Worm (Caenorhabditis elegans) whole organism, L3 larva: ENCODE data around the gene F23F12.12.

Experiments used
- R02D3.7 ChIP-seq: fragments of 150-350 bp; optimal IDR thresholded peaks from 2 replicates; lab custom pipeline; 2014; ENCODE audit warnings: missing biosample characterization, missing genetic modification characterization
- ZK546.5 ChIP-seq: sonication (generic microtip); optimal IDR thresholded peaks from 2 replicates; lab custom pipeline; 2017; ENCODE audit warnings: missing biosample characterization, missing genetic modification characterization
- aly-2 ChIP-seq: fragments of 150-350 bp; optimal IDR thresholded peaks from 2 replicates; lab custom pipeline; 2014; ENCODE audit warnings: missing biosample characterization, missing genetic modification characterization
- ama-1 ChIP-seq: fragments of 150-350 bp; optimal IDR thresholded peaks from 2 replicates; lab custom pipeline; 2018
- ceh-16 ChIP-seq: sonication (generic microtip); optimal IDR thresholded peaks from 2 replicates; lab custom pipeline; 2017; ENCODE audit warnings: missing biosample characterization, missing genetic modification characterization
- ceh-28 ChIP-seq: fragments of 150-350 bp; optimal IDR thresholded peaks from 2 replicates; lab custom pipeline; 2014; ENCODE audit warnings: missing biosample characterization, missing genetic modification reagents, missing genetic modification characterization
- ceh-82 ChIP-seq: fragments of 150-350 bp; optimal IDR thresholded peaks from 2 replicates; lab custom pipeline; 2014; ENCODE audit warnings: missing biosample characterization, missing genetic modification characterization
- ceh-9 ChIP-seq: sonication (generic microtip); optimal IDR thresholded peaks from 2 replicates; lab custom pipeline; 2018; ENCODE audit warnings: missing biosample characterization, missing genetic modification characterization
- daf-12 ChIP-seq: fragments of 150-350 bp; optimal IDR thresholded peaks from 2 replicates; lab custom pipeline; 2014; ENCODE audit warnings: missing biosample characterization, missing genetic modification reagents, missing genetic modification characterization
- egl-27 ChIP-seq: sonication (generic microtip); optimal IDR thresholded peaks from 4 replicates; lab custom pipeline; 2017; ENCODE audit warnings: missing biosample characterization, missing genetic modification reagents, missing genetic modification characterization
- egl-5 ChIP-seq: fragments of 150-350 bp; optimal IDR thresholded peaks from 2 replicates; lab custom pipeline; 2017; ENCODE audit warnings: missing biosample characterization, missing genetic modification reagents, missing genetic modification characterization, inconsistent platforms
- elt-1 ChIP-seq: fragments of 150-350 bp; optimal IDR thresholded peaks from 2 replicates; lab custom pipeline; 2014; ENCODE audit warnings: missing biosample characterization, missing genetic modification characterization
- elt-2 ChIP-seq: sonication (generic microtip); optimal IDR thresholded peaks from 2 replicates; lab custom pipeline; 2016; ENCODE audit warnings: missing genetic modification reagents, mild to moderate bottlenecking, missing genetic modification characterization, missing compliant biosample characterization
- elt-3 ChIP-seq, 3 experiments: fragments of 150-350 bp in 1 of 3; sonication (generic microtip) in 2 of 3; optimal IDR thresholded peaks; 2 replicates in 2 of 3; 4 replicates in 1 of 3; lab custom pipeline; 2014 to 2017; ENCODE audit warnings: missing biosample characterization in 3 of 3, missing genetic modification characterization in 3 of 3
- eor-1 ChIP-seq, 2 experiments: fragments of 150-350 bp; optimal IDR thresholded peaks; 2 replicates each; lab custom pipeline; 2014 to 2018; ENCODE audit warnings: missing biosample characterization in 2 of 2, missing genetic modification characterization in 2 of 2
- fkh-10 ChIP-seq: sonication (generic microtip); optimal IDR thresholded peaks from 2 replicates; lab custom pipeline; 2017; ENCODE audit warnings: missing biosample characterization, missing genetic modification reagents, missing genetic modification characterization
- fkh-2 ChIP-seq: fragments of 150-350 bp; optimal IDR thresholded peaks from 2 replicates; lab custom pipeline; 2014; ENCODE audit warnings: missing biosample characterization, missing genetic modification reagents, missing genetic modification characterization
- fos-1 ChIP-seq: fragments of 150-350 bp; optimal IDR thresholded peaks from 2 replicates; lab custom pipeline; 2014; ENCODE audit warnings: missing biosample characterization, missing genetic modification characterization
- hmg-11 ChIP-seq: sonication (generic microtip); optimal IDR thresholded peaks from 2 replicates; lab custom pipeline; 2016; ENCODE audit warnings: missing genetic modification characterization, missing compliant biosample characterization
- jun-1 ChIP-seq: fragments of 150-350 bp; optimal IDR thresholded peaks from 2 replicates; lab custom pipeline; 2014; ENCODE audit warnings: missing biosample characterization, missing genetic modification reagents, missing genetic modification characterization
- lin-15B ChIP-seq: fragments of 150-350 bp; optimal IDR thresholded peaks from 2 replicates; lab custom pipeline; 2014; ENCODE audit warnings: missing biosample characterization, missing genetic modification characterization
- lin-39 ChIP-seq: fragments of 150-350 bp; optimal IDR thresholded peaks from 2 replicates; lab custom pipeline; 2018; ENCODE audit warnings: missing biosample characterization, missing genetic modification reagents, missing genetic modification characterization
- lsy-12 ChIP-seq: sonication (generic microtip); optimal IDR thresholded peaks from 2 replicates; lab custom pipeline; 2016; ENCODE audit warnings: mild to moderate bottlenecking, missing genetic modification characterization, missing compliant biosample characterization
- mdl-1 ChIP-seq: fragments of 150-350 bp; optimal IDR thresholded peaks from 2 replicates; lab custom pipeline; 2014; ENCODE audit warnings: missing biosample characterization, missing genetic modification characterization
- mml-1 ChIP-seq: fragments of 150-350 bp; sonication (generic microtip); optimal IDR thresholded peaks from 3 replicates; lab custom pipeline; 2014; ENCODE audit warnings: missing biosample characterization, missing genetic modification characterization
- nfya-1 ChIP-seq: sonication (generic microtip); optimal IDR thresholded peaks from 2 replicates; lab custom pipeline; 2017; ENCODE audit warnings: missing genetic modification characterization, mild to moderate bottlenecking, missing compliant biosample characterization, antibody characterized with exemption, moderate library complexity; ENCODE audit not compliant: insufficient read depth
- nhr-11 ChIP-seq: fragments of 150-350 bp; optimal IDR thresholded peaks from 2 replicates; lab custom pipeline; 2014; ENCODE audit warnings: missing biosample characterization, missing genetic modification characterization
- nhr-12 ChIP-seq: fragments of 150-350 bp; optimal IDR thresholded peaks from 2 replicates; lab custom pipeline; 2014; ENCODE audit warnings: missing biosample characterization, missing genetic modification characterization
- nhr-23 ChIP-seq: fragments of 150-350 bp; optimal IDR thresholded peaks from 2 replicates; lab custom pipeline; 2014; ENCODE audit warnings: missing biosample characterization, missing genetic modification reagents, missing genetic modification characterization
- nhr-237 ChIP-seq: fragments of 150-350 bp; optimal IDR thresholded peaks from 2 replicates; lab custom pipeline; 2014; ENCODE audit warnings: missing biosample characterization, missing genetic modification characterization
- nhr-25 ChIP-seq: sonication (generic microtip); optimal IDR thresholded peaks from 2 replicates; lab custom pipeline; 2017; ENCODE audit warnings: missing biosample characterization, missing genetic modification characterization
- nhr-28 ChIP-seq: fragments of 150-350 bp; optimal IDR thresholded peaks from 2 replicates; lab custom pipeline; 2014; ENCODE audit warnings: missing biosample characterization, missing genetic modification characterization
- nhr-43 ChIP-seq: sonication (generic microtip); optimal IDR thresholded peaks from 2 replicates; lab custom pipeline; 2016; ENCODE audit warnings: mild to moderate bottlenecking, missing genetic modification characterization, missing compliant biosample characterization; ENCODE audit not compliant: poor library complexity, severe bottlenecking
- nhr-67 ChIP-seq: fragments of 150-350 bp; optimal IDR thresholded peaks from 2 replicates; lab custom pipeline; 2014; ENCODE audit warnings: missing biosample characterization, missing genetic modification characterization
- nhr-76 ChIP-seq: fragments of 150-350 bp; sonication (generic microtip); optimal IDR thresholded peaks from 5 replicates; lab custom pipeline; 2014; ENCODE audit warnings: missing biosample characterization, missing genetic modification characterization
- nhr-77 ChIP-seq: fragments of 150-350 bp; optimal IDR thresholded peaks from 2 replicates; lab custom pipeline; 2014; ENCODE audit warnings: missing biosample characterization, missing genetic modification characterization
- pha-4 ChIP-seq: fragments of 150-350 bp; optimal IDR thresholded peaks from 2 replicates; lab custom pipeline; 2014; ENCODE audit warnings: missing biosample characterization, missing genetic modification reagents, missing genetic modification characterization
- pqm-1 ChIP-seq: fragments of 150-350 bp; optimal IDR thresholded peaks from 2 replicates; lab custom pipeline; 2017; ENCODE audit warnings: missing biosample characterization, missing genetic modification characterization, inconsistent platforms
- sea-2 ChIP-seq: fragments of 150-350 bp; sonication (generic microtip); optimal IDR thresholded peaks from 4 replicates; lab custom pipeline; 2014; ENCODE audit warnings: missing biosample characterization, missing genetic modification reagents, missing genetic modification characterization
- skn-1 ChIP-seq: fragments of 150-350 bp; optimal IDR thresholded peaks from 2 replicates; lab custom pipeline; 2014; ENCODE audit warnings: missing biosample characterization, missing genetic modification characterization
- snpc-4 ChIP-seq: fragments of 150-350 bp; optimal IDR thresholded peaks from 2 replicates; lab custom pipeline; 2014; ENCODE audit warnings: missing biosample characterization, missing genetic modification characterization
- tbx-2 ChIP-seq: sonication (generic microtip); optimal IDR thresholded peaks from 2 replicates; lab custom pipeline; 2016; ENCODE audit warnings: mild to moderate bottlenecking, missing genetic modification characterization, missing compliant biosample characterization
- unc-39 ChIP-seq: sonication (generic microtip); optimal IDR thresholded peaks from 4 replicates; lab custom pipeline; 2017; ENCODE audit warnings: missing biosample characterization, missing genetic modification characterization
- unc-62 ChIP-seq: fragments of 150-350 bp; sonication (generic microtip); optimal IDR thresholded peaks from 4 replicates; lab custom pipeline; 2014; ENCODE audit warnings: missing biosample characterization, missing genetic modification reagents, missing genetic modification characterization
- zag-1 ChIP-seq: fragments of 150-350 bp; optimal IDR thresholded peaks from 2 replicates; lab custom pipeline; 2014; ENCODE audit warnings: missing biosample characterization, missing genetic modification characterization
- ztf-11 ChIP-seq: fragments of 150-350 bp; optimal IDR thresholded peaks from 2 replicates; lab custom pipeline; 2014; ENCODE audit warnings: missing biosample characterization, missing genetic modification characterization
- ztf-4 ChIP-seq: fragments of 150-350 bp; optimal IDR thresholded peaks from 2 replicates; lab custom pipeline; 2014; ENCODE audit warnings: missing biosample characterization, missing genetic modification characterization

The F23F12.12 gene

ce11 chrIII:6463679-6464078, 44.3 kb upstream of the F23F12.12 start, which contains the start of gene dlc-1:
dlc-1 (minus strand) TSS chrIII:6463779.
- TF ChIP-seq daf-12 (tag; lab: Kevin White, UChicago) (no peak), nhr-237 (tag; lab: Kevin White, UChicago) (no peak), aly-2 (no peak), nhr-77 (no peak), pqm-1 (tag; lab: Kevin White, UChicago) (no peak), lsy-12 (tag; lab: Kevin White, UChicago) (no peak), hmg-11 (tag; lab: Kevin White, UChicago) (no peak), ceh-16 (tag; lab: Kevin White, UChicago) (no peak), skn-1 (tag; lab: Kevin White, UChicago) (no peak), nhr-11 (tag; lab: Kevin White, UChicago) (no peak), elt-1 (no peak), lin-39 (tag; lab: Kevin White, UChicago) (no peak), jun-1 (tag; lab: Kevin White, UChicago) (no peak), ceh-9 (no peak), nhr-12 (tag; lab: Kevin White, UChicago) (no peak), ceh-82 (tag; lab: Kevin White, UChicago) (no peak)

- TF ChIP-seq skn-1 (tag; lab: Kevin White, UChicago) (no peak), ceh-82 (tag; lab: Kevin White, UChicago) (no peak), ZK546.5 (tag; lab: Kevin White, UChicago) (no peak), fkh-10 (GFP tag; lab: Kevin White, UChicago) (no peak), nhr-12 (tag; lab: Kevin White, UChicago) (no peak), ceh-9 (no peak), egl-27 (peak; percentile 43), tbx-2 (peak; percentile 62), mml-1 (no peak), eor-1 (tag; optimal IDR thresholded peaks at IDR 0.05; lab: Kevin White, UChicago) (no peak), nfya-1 (tag; lab: Kevin White, UChicago) (peak; percentile 97), pqm-1 (tag; lab: Kevin White, UChicago) (peak; percentile 94), fos-1 (tag; lab: Kevin White, UChicago) (peak; percentile 33), lin-39 (tag; lab: Kevin White, UChicago) (peak; percentile 97), nhr-77 (peak; percentile 71), nhr-237 (tag; lab: Kevin White, UChicago) (no peak), elt-3 (tag; optimal IDR thresholded peaks at IDR 0.05; lab: Kevin White, UChicago) (peak in 2 of 3 experiments; percentile 8 to 36), nhr-23 (tag; lab: Kevin White, UChicago) (peak; percentile 75), ztf-4 (tag; lab: Kevin White, UChicago) (no peak), ceh-16 (tag; lab: Kevin White, UChicago) (no peak), nhr-76 (no peak), ztf-11 (tag; lab: Kevin White, UChicago) (no peak), nhr-25 (tag; lab: Kevin White, UChicago) (peak; percentile 92), daf-12 (tag; lab: Kevin White, UChicago) (no peak), R02D3.7 (peak; percentile 50), egl-5 (no peak), snpc-4 (tag; lab: Kevin White, UChicago) (peak; percentile 49), ama-1 (lab: Kevin White, UChicago) (peak; percentile 50), mdl-1 (tag; lab: Kevin White, UChicago) (peak; percentile 60), aly-2 (no peak), unc-62 (GFP tag; lab: Kevin White, UChicago) (no peak), ceh-28 (peak; percentile 72), lsy-12 (tag; lab: Kevin White, UChicago) (peak; percentile 93), nhr-67 (tag; lab: Kevin White, UChicago) (no peak), lin-15B (tag; lab: Kevin White, UChicago) (peak; percentile 84), elt-1 (peak; percentile 25), pha-4 (peak; percentile 86), nhr-11 (tag; lab: Kevin White, UChicago) (peak; percentile 44), nhr-28 (no peak), fkh-2 (no peak), hmg-11 (tag; lab: Kevin White, UChicago) (no peak), jun-1 (tag; lab: Kevin White, UChicago) (peak; percentile 92), sea-2 (no peak), zag-1 (tag; lab: Kevin White, UChicago) (no peak), unc-39 (no peak), nhr-43 (tag; lab: Kevin White, UChicago) (peak; percentile 74), elt-2 (tag; lab: Kevin White, UChicago) (peak; percentile 99)
- TF ChIP-seq, all 47 proteins: peak for 23
Measured at ce11 chrIII:6464113-6464571, 43.8 kb upstream of the F23F12.12 start.
